Fruit fly (Drosophila melanogaster): ENCODE data around the gene fbp.

fbp gene

dm6 chr2L:19763773-19764580, at the start of gene fbp (continued):
- TF ChIP-seq abd-A (tag; optimal IDR thresholded peaks at IDR 0.05): no peak
- TF ChIP-seq CG13296 (GFP tag; optimal IDR thresholded peaks at IDR 0.05): peak; percentile 4
- no peak for TF ChIP-seq Oaz (GFP tag; IDR thresholded peaks at IDR 0.05)
- no peak for TF ChIP-seq CG43689 (GFP tag; IDR thresholded peaks at IDR 0.05)
- no peak for TF ChIP-seq CG4617 (GFP tag; optimal IDR thresholded peaks at IDR 0.05; ENCODE audit: borderline replicate concordance)
- TF ChIP-seq NK7.1 (GFP tag; optimal IDR thresholded peaks at IDR 0.05): no peak
- TF ChIP-seq Scr (GFP tag; IDR thresholded peaks at IDR 0.05; ENCODE audit: partially characterized antibody): no peak
- no peak for TF ChIP-seq fru (optimal IDR thresholded peaks at IDR 0.05)
- TF ChIP-seq ERR (GFP tag; optimal IDR thresholded peaks at IDR 0.05): no peak
- TF ChIP-seq ftz-f1 (GFP tag; optimal IDR thresholded peaks at IDR 0.05): no peak
- peak; percentile 29 for TF ChIP-seq Fer3 (tag; optimal IDR thresholded peaks at IDR 0.05)
- TF ChIP-seq dmrt99B (tag; optimal IDR thresholded peaks at IDR 0.05): peak; percentile 76
- TF ChIP-seq CG12942 (GFP tag; optimal IDR thresholded peaks at IDR 0.05): peak; percentile 12
- peak; percentile 6 for TF ChIP-seq CG18764 (GFP tag; optimal IDR thresholded peaks at IDR 0.05)
- TF ChIP-seq CG9876 (GFP tag; optimal IDR thresholded peaks at IDR 0.05): no peak
- TF ChIP-seq CG18262 (tag; optimal IDR thresholded peaks at IDR 0.05): peak; percentile 89
- TF ChIP-seq CG18476 (GFP tag; optimal IDR thresholded peaks at IDR 0.05): no peak
- peak; percentile 56; the same call in 1 of the 2 replicates for TF ChIP-seq CG16779 (GFP tag; IDR thresholded peaks at IDR 0.05)
- peak; percentile 4 for TF ChIP-seq wek (GFP tag; optimal IDR thresholded peaks at IDR 0.05)
- TF ChIP-seq trem (tag; optimal IDR thresholded peaks at IDR 0.05): no peak
- TF ChIP-seq aop (GFP tag; IDR thresholded peaks at IDR 0.05): no peak
- peak; percentile 48; the same call in 1 of the 2 replicates for TF ChIP-seq al (GFP tag; IDR thresholded peaks at IDR 0.05)
- TF ChIP-seq yki (optimal IDR thresholded peaks at IDR 0.05): no peak
- TF ChIP-seq Adf1 (GFP tag; IDR thresholded peaks at IDR 0.05): no peak; the same call in 1 of the 2 replicates
- peak; percentile 37 for TF ChIP-seq CG3407 (GFP tag; optimal IDR thresholded peaks at IDR 0.05)
- no peak for TF ChIP-seq NC2α (GFP tag; optimal IDR thresholded peaks at IDR 0.05)
- TF ChIP-seq Hmr (GFP tag; optimal IDR thresholded peaks at IDR 0.05): peak; percentile 76
- no peak for TF ChIP-seq inv (GFP tag; IDR thresholded peaks at IDR 0.05; ENCODE audit: partially characterized antibody)
- peak; percentile 23 for TF ChIP-seq CG10274 (GFP tag; optimal IDR thresholded peaks at IDR 0.05)
- TF ChIP-seq chinmo (GFP tag; IDR thresholded peaks at IDR 0.05; ENCODE audit: partially characterized antibody): peak; percentile 58; the same call in 2 of the 4 replicates
- TF ChIP-seq CG9437 (GFP tag; optimal IDR thresholded peaks at IDR 0.05): peak; percentile 86
- peak; percentile 69 for TF ChIP-seq Chrac-16 (GFP tag; optimal IDR thresholded peaks at IDR 0.05)
- TF ChIP-seq cg (GFP tag; optimal IDR thresholded peaks at IDR 0.05): no peak
- TF ChIP-seq CoRest (tag; optimal IDR thresholded peaks at IDR 0.05): peak; percentile 87
- peak; percentile 47; the same call in 1 of the 2 replicates for TF ChIP-seq E2f1 (GFP tag; IDR thresholded peaks at IDR 0.05)
- no peak for TF ChIP-seq Dip3 (GFP tag; optimal IDR thresholded peaks at IDR 0.05)
- TF ChIP-seq HLH3B (GFP tag; IDR thresholded peaks at IDR 0.05): 0 out of 2 replicates have a peak, but pooled peaks have one; percentile 29
- peak; percentile 43 for TF ChIP-seq gcm (GFP tag; optimal IDR thresholded peaks at IDR 0.05)
- no peak for TF ChIP-seq fd64A (GFP tag; optimal IDR thresholded peaks at IDR 0.05)
- TF ChIP-seq CkIIα-i1 (GFP tag; IDR thresholded peaks at IDR 0.05): no peak
- TF ChIP-seq CG13424 (tag; optimal IDR thresholded peaks at IDR 0.05): peak; percentile 72
- TF ChIP-seq Neu2 (GFP tag; optimal IDR thresholded peaks at IDR 0.05; ENCODE audit: borderline replicate concordance): no peak
- no peak for TF ChIP-seq sr (GFP tag; IDR thresholded peaks at IDR 0.05)
- TF ChIP-seq CG8359 (GFP tag; optimal IDR thresholded peaks at IDR 0.05; ENCODE audit: borderline replicate concordance): no peak
- no peak for TF ChIP-seq CG34224 (GFP tag; IDR thresholded peaks at IDR 0.05; ENCODE audit: partially characterized antibody)
- TF ChIP-seq Hmx (GFP tag; optimal IDR thresholded peaks at IDR 0.05): no peak
- TF ChIP-seq Nf-YC (tag; optimal IDR thresholded peaks at IDR 0.05): peak; percentile 65
- TF ChIP-seq Fer2 (tag; optimal IDR thresholded peaks at IDR 0.05): no peak
- peak; percentile 63 for TF ChIP-seq CG10209 (GFP tag; optimal IDR thresholded peaks at IDR 0.05)
